Fruit fly (Drosophila melanogaster) whole organism, embryonic: ENCODE measurements around the gene yellow-e.

Source experiments
- Ada2b ChIP-seq: fragments of 200-800 bp; sonication (Bioruptor generic); IDR thresholded peaks from 2 replicates; pipeline ENCODE4 v1.3.6; 2022; ENCODE audit warnings: missing biosample characterization, missing genetic modification characterization
- CG12071 ChIP-seq: fragments of 200-800 bp; sonication (Bioruptor generic); optimal IDR thresholded peaks from 3 replicates; lab custom pipeline; 2018; ENCODE audit warnings: missing biosample characterization, mild to moderate bottlenecking, missing genetic modification characterization
- CG12219 ChIP-seq: fragments of 200-800 bp; sonication (Bioruptor generic); optimal IDR thresholded peaks from 3 replicates; lab custom pipeline; 2018; ENCODE audit warnings: missing biosample characterization, mild to moderate bottlenecking, missing genetic modification characterization
- CG12769 ChIP-seq: fragments of 200-800 bp; sonication (Bioruptor generic); optimal IDR thresholded peaks from 2 replicates; lab custom pipeline; 2019; ENCODE audit warnings: missing biosample characterization, mild to moderate bottlenecking, missing genetic modification characterization, moderate library complexity
- CG13296 ChIP-seq: fragments of 200-800 bp; sonication (Bioruptor generic); optimal IDR thresholded peaks from 3 replicates; lab custom pipeline; 2018; ENCODE audit warnings: missing biosample characterization, mild to moderate bottlenecking, missing genetic modification characterization
- CG14441 ChIP-seq: fragments of 200-800 bp; sonication (Bioruptor generic); IDR thresholded peaks from 2 replicates; pipeline ENCODE4 v1.3.6; 2022; ENCODE audit warnings: missing biosample characterization, missing genetic modification characterization
- CG16863 ChIP-seq: fragments of 200-800 bp; sonication (Bioruptor generic); optimal IDR thresholded peaks from 3 replicates; lab custom pipeline; 2016; ENCODE audit warnings: missing biosample characterization, missing genetic modification characterization
- CG17361 ChIP-seq: fragments of 200-800 bp; sonication (Bioruptor generic); IDR thresholded peaks from 3 replicates; pipeline ENCODE4 v1.3.6; 2022; ENCODE audit warnings: missing biosample characterization, missing genetic modification characterization
- CG17385 ChIP-seq: fragments of 200-800 bp; sonication (Bioruptor generic); optimal IDR thresholded peaks from 3 replicates; lab custom pipeline; 2018; ENCODE audit warnings: missing biosample characterization, mild to moderate bottlenecking, missing genetic modification characterization
- CG2199 ChIP-seq: fragments of 200-800 bp; sonication (Bioruptor generic); IDR thresholded peaks from 3 replicates; pipeline ENCODE4 v1.3.6; 2022; ENCODE audit warnings: missing biosample characterization, missing genetic modification characterization
- CG2202 ChIP-seq: fragments of 200-800 bp; sonication (Bioruptor generic); optimal IDR thresholded peaks from 2 replicates; lab custom pipeline; 2018; ENCODE audit warnings: missing biosample characterization, mild to moderate bottlenecking, missing genetic modification characterization
- CG32767 ChIP-seq: fragments of 200-800 bp; sonication (Bioruptor generic); IDR thresholded peaks from 2 replicates; pipeline ENCODE4 v1.3.6; 2022; ENCODE audit warnings: missing biosample characterization, missing genetic modification characterization
- CG6254 ChIP-seq: fragments of 200-800 bp; sonication (Bioruptor generic); optimal IDR thresholded peaks from 3 replicates; lab custom pipeline; 2017; ENCODE audit warnings: mild to moderate bottlenecking, missing biosample characterization, missing genetic modification reagents, missing genetic modification characterization
- CG6654 ChIP-seq: fragments of 200-800 bp; sonication (Bioruptor generic); optimal IDR thresholded peaks from 2 replicates; lab custom pipeline; 2017; ENCODE audit warnings: missing biosample characterization, mild to moderate bottlenecking, missing genetic modification characterization
- CG7839 ChIP-seq: fragments of 200-800 bp; sonication (Bioruptor generic); optimal IDR thresholded peaks from 3 replicates; lab custom pipeline; 2018; ENCODE audit warnings: missing biosample characterization, mild to moderate bottlenecking, missing genetic modification characterization, moderate library complexity
- CG8290 ChIP-seq, 3 experiments: fragments of 200-800 bp; sonication (Bioruptor generic); optimal IDR thresholded peaks; 2 replicates each; lab custom pipeline; 2016 to 2019; ENCODE audit warnings: missing biosample characterization in 3 of 3, missing genetic modification characterization in 3 of 3, mild to moderate bottlenecking in 2 of 3, moderate library complexity in 1 of 3
- CG8924 ChIP-seq: fragments of 200-800 bp; optimal IDR thresholded peaks from 3 replicates; lab custom pipeline; 2019; ENCODE audit warnings: missing biosample characterization, mild to moderate bottlenecking, missing genetic modification characterization, moderate library complexity
- CG9215 ChIP-seq: fragments of 200-800 bp; sonication (Bioruptor generic); IDR thresholded peaks from 2 replicates; pipeline ENCODE4 v1.3.6; 2022; ENCODE audit warnings: missing biosample characterization, missing genetic modification characterization
- Chrac-16 ChIP-seq: fragments of 200-800 bp; sonication (Bioruptor generic); optimal IDR thresholded peaks from 3 replicates; lab custom pipeline; 2016; ENCODE audit warnings: missing biosample characterization, missing genetic modification characterization
- CoRest ChIP-seq: fragments of 200-800 bp; sonication (Bioruptor generic); optimal IDR thresholded peaks from 3 replicates; lab custom pipeline; 2018; ENCODE audit warnings: missing biosample characterization, mild to moderate bottlenecking, missing genetic modification characterization, moderate library complexity
- D19A ChIP-seq: fragments of 200-800 bp; optimal IDR thresholded peaks from 3 replicates; lab custom pipeline; 2019; ENCODE audit warnings: missing biosample characterization, mild to moderate bottlenecking, missing genetic modification characterization, moderate library complexity
- Elba2 ChIP-seq: fragments of 200-800 bp; sonication (Bioruptor generic); optimal IDR thresholded peaks from 3 replicates; lab custom pipeline; 2016; ENCODE audit warnings: missing biosample characterization, missing genetic modification characterization
- Ets65A ChIP-seq: fragments of 200-800 bp; sonication (Bioruptor generic); peaks from one replicate; lab custom pipeline; 2016; ENCODE audit warnings: missing biosample characterization, missing genetic modification characterization
- Fer2 ChIP-seq: fragments of 200-800 bp; sonication (Bioruptor generic); optimal IDR thresholded peaks from 2 replicates; lab custom pipeline; 2018; ENCODE audit warnings: missing biosample characterization, mild to moderate bottlenecking, missing genetic modification characterization, moderate library complexity
- Fer3 ChIP-seq: fragments of 200-800 bp; sonication (Bioruptor generic); optimal IDR thresholded peaks from 2 replicates; lab custom pipeline; 2018; ENCODE audit warnings: missing biosample characterization, mild to moderate bottlenecking, missing genetic modification characterization, moderate library complexity
- Hr3 ChIP-seq: fragments of 200-800 bp; sonication (Bioruptor generic); optimal IDR thresholded peaks from 3 replicates; lab custom pipeline; 2016; ENCODE audit warnings: missing biosample characterization, missing genetic modification characterization
- Meics ChIP-seq: fragments of 200-800 bp; sonication (Bioruptor generic); optimal IDR thresholded peaks from 2 replicates; lab custom pipeline; 2017; ENCODE audit warnings: missing biosample characterization, mild to moderate bottlenecking, missing genetic modification characterization
- Poxn ChIP-seq: fragments of 200-800 bp; sonication (Bioruptor generic); IDR thresholded peaks from 2 replicates; pipeline ENCODE4 v1.3.6; 2022; ENCODE audit warnings: missing biosample characterization, missing genetic modification characterization
- Sox100B ChIP-seq: fragments of 200-800 bp; sonication (Bioruptor generic); optimal IDR thresholded peaks from 3 replicates; lab custom pipeline; 2018; ENCODE audit warnings: missing biosample characterization, mild to moderate bottlenecking, missing genetic modification characterization
- Sry-β ChIP-seq: fragments of 200-800 bp; sonication (Bioruptor generic); optimal IDR thresholded peaks from 2 replicates; lab custom pipeline; 2018; ENCODE audit warnings: missing biosample characterization, mild to moderate bottlenecking, missing genetic modification characterization, moderate library complexity
- Taf1 ChIP-seq: fragments of 200-800 bp; sonication (Bioruptor generic); IDR thresholded peaks from 2 replicates; pipeline ENCODE4 v1.3.6; 2022; ENCODE audit warnings: missing biosample characterization, missing genetic modification characterization
- Vsx1 ChIP-seq: fragments of 200-800 bp; sonication (Bioruptor generic); optimal IDR thresholded peaks from 2 replicates; lab custom pipeline; 2017; ENCODE audit warnings: missing biosample characterization, mild to moderate bottlenecking, missing genetic modification characterization, missing genetic modification reagents
- ab ChIP-seq: fragments of 200-800 bp; sonication (Bioruptor generic); optimal IDR thresholded peaks from 2 replicates; lab custom pipeline; 2016; ENCODE audit warnings: missing biosample characterization, missing genetic modification characterization
- ara ChIP-seq: fragments of 200-800 bp; sonication (Bioruptor generic); IDR thresholded peaks from 2 replicates; pipeline ENCODE4 v1.3.6; 2022; ENCODE audit warnings: missing biosample characterization, missing genetic modification characterization
- bbx ChIP-seq: fragments of 200-800 bp; sonication (Bioruptor generic); IDR thresholded peaks from 2 replicates; pipeline ENCODE4 v1.3.6; 2022; ENCODE audit warnings: missing biosample characterization, missing genetic modification characterization; ENCODE audit not compliant: partially characterized antibody
- btn ChIP-seq: fragments of 200-800 bp; sonication (Bioruptor generic); optimal IDR thresholded peaks from 2 replicates; lab custom pipeline; 2016; ENCODE audit warnings: missing biosample characterization, missing genetic modification characterization
- chinmo ChIP-seq: fragments of 200-800 bp; sonication (Bioruptor generic); IDR thresholded peaks from 4 replicates; pipeline ENCODE4 v1.3.6; 2022; ENCODE audit warnings: missing biosample characterization, missing genetic modification characterization; ENCODE audit not compliant: partially characterized antibody
- ci ChIP-seq: fragments of 200-800 bp; sonication (Bioruptor generic); IDR thresholded peaks from 3 replicates; pipeline ENCODE4 v1.3.6; 2022; ENCODE audit warnings: missing biosample characterization, missing genetic modification characterization
- crol ChIP-seq: fragments of 200-800 bp; sonication (Bioruptor generic); IDR thresholded peaks from 2 replicates; pipeline ENCODE4 v1.3.6; 2022; ENCODE audit warnings: missing biosample characterization, missing genetic modification characterization
- esg ChIP-seq: fragments of 200-800 bp; sonication (Bioruptor generic); conservative IDR thresholded peaks from 2 replicates; pipeline ENCODE4 v1.3.6; 2022; ENCODE audit warnings: missing biosample characterization, missing genetic modification characterization
- jing ChIP-seq: fragments of 200-800 bp; sonication (Bioruptor generic); optimal IDR thresholded peaks from 2 replicates; lab custom pipeline; 2018; ENCODE audit warnings: missing biosample characterization, mild to moderate bottlenecking, missing genetic modification characterization
- lab ChIP-seq: fragments of 200-800 bp; sonication (Bioruptor generic); optimal IDR thresholded peaks from 3 replicates; lab custom pipeline; 2017; ENCODE audit warnings: missing biosample characterization, missing genetic modification characterization, mild to moderate bottlenecking, moderate library complexity, missing genetic modification reagents
- peb ChIP-seq: fragments of 200-800 bp; sonication (Bioruptor generic); IDR thresholded peaks from 2 replicates; pipeline ENCODE4 v1.3.6; 2022; ENCODE audit warnings: missing biosample characterization, missing genetic modification characterization
- pita ChIP-seq: fragments of 200-800 bp; sonication (Bioruptor generic); optimal IDR thresholded peaks from 2 replicates; lab custom pipeline; 2017; ENCODE audit warnings: missing biosample characterization, mild to moderate bottlenecking, missing genetic modification characterization
- sc ChIP-seq, 3 experiments: fragments of >200 bp in 2 of 3; fragments of 200-800 bp in 1 of 3; sonication (Bioruptor generic) in 1 of 3; optimal IDR thresholded peaks; 2 replicates in 2 of 3; 3 replicates in 1 of 3; lab custom pipeline; 2017; ENCODE audit warnings: mild to moderate bottlenecking in 1 of 3, missing biosample characterization in 1 of 3, missing genetic modification characterization in 1 of 3, missing genetic modification reagents in 1 of 3
- schlank ChIP-seq: fragments of 200-800 bp; sonication (Bioruptor generic); optimal IDR thresholded peaks from 2 replicates; lab custom pipeline; 2018; ENCODE audit warnings: missing biosample characterization, mild to moderate bottlenecking, missing genetic modification characterization
- sens ChIP-seq: fragments of 200-800 bp; sonication (Bioruptor generic); peaks from one replicate; lab custom pipeline; 2016; ENCODE audit warnings: missing biosample characterization, missing genetic modification characterization
- shn ChIP-seq: fragments of 200-800 bp; sonication (Bioruptor generic); optimal IDR thresholded peaks from 3 replicates; lab custom pipeline; 2016; ENCODE audit warnings: missing biosample characterization, missing genetic modification characterization
- slou ChIP-seq: fragments of 200-800 bp; sonication (Bioruptor generic); optimal IDR thresholded peaks from 3 replicates; lab custom pipeline; 2016; ENCODE audit warnings: missing biosample characterization, missing genetic modification characterization
- tio ChIP-seq: fragments of 200-800 bp; sonication (Bioruptor generic); optimal IDR thresholded peaks from 2 replicates; lab custom pipeline; 2017; ENCODE audit warnings: missing biosample characterization, missing genetic modification characterization, inconsistent platforms
- vvl ChIP-seq: fragments of 200-800 bp; sonication (Bioruptor generic); IDR thresholded peaks from 2 replicates; pipeline ENCODE4 v1.3.6; 2022; ENCODE audit warnings: missing biosample characterization, missing genetic modification characterization
- wor ChIP-seq: fragments of 200-800 bp; sonication (Bioruptor generic); IDR thresholded peaks from 2 replicates; pipeline ENCODE4 v1.3.6; 2022; ENCODE audit warnings: missing biosample characterization, missing genetic modification characterization

Gene yellow-e

dm6 chr3R:13446489-13446888 lies 31.4 kb upstream of the yellow-e start (continued):
- TF ChIP-seq CG14441 (GFP tag; lab: Robert Waterston, UW), result 0 out of 2 replicates have a peak, but pooled peaks have one; percentile 23
- TF ChIP-seq Poxn (GFP tag; lab: Robert Waterston, UW), result no peak
- peak; percentile 42 for TF ChIP-seq Fer3 (tag; lab: Kevin White, UChicago)
- no peak for TF ChIP-seq Ada2b (GFP tag; lab: Robert Waterston, UW)
- TF ChIP-seq schlank (tag; lab: Kevin White, UChicago), result no peak
- TF ChIP-seq CG13296 (GFP tag; lab: Kevin White, UChicago), result peak; percentile 13
- peak; percentile 18 for TF ChIP-seq CG6254 (GFP tag; lab: Kevin White, UChicago)
- TF ChIP-seq wor (GFP tag; lab: Robert Waterston, UW), result no peak
- no peak for TF ChIP-seq Fer2 (tag; lab: Kevin White, UChicago)
- no peak for TF ChIP-seq pita
- peak; percentile 68 for TF ChIP-seq sens (GFP tag; lab: Kevin White, UChicago)
- TF ChIP-seq esg (GFP tag; lab: Robert Waterston, UW), result no peak; the same call in 1 of the 2 replicates
- no peak for TF ChIP-seq CG12219
- TF ChIP-seq CG32767 (GFP tag; lab: Robert Waterston, UW), result no peak
- TF ChIP-seq Sox100B (GFP tag; lab: Kevin White, UChicago), result peak; percentile 34
- TF ChIP-seq CG8924, result peak; percentile 59
- TF ChIP-seq jing (GFP tag; lab: Kevin White, UChicago), result no peak
- no peak for TF ChIP-seq Elba2 (GFP tag; lab: Kevin White, UChicago)
- TF ChIP-seq Chrac-16, result peak; percentile 5
- TF ChIP-seq CG9215 (GFP tag; lab: Robert Waterston, UW), result 0 out of 2 replicates have a peak, but pooled peaks have one; percentile 15
- peak; percentile 74 for TF ChIP-seq CG7839
- peak; percentile 80 for TF ChIP-seq CG17361
- TF ChIP-seq Meics (GFP tag; lab: Kevin White, UChicago), result peak; percentile 59
- no peak for TF ChIP-seq bbx (GFP tag; lab: Robert Waterston, UW)
- TF ChIP-seq ab (GFP tag; lab: Kevin White, UChicago), result no peak
- no peak for TF ChIP-seq shn (GFP tag; lab: Kevin White, UChicago)
- TF ChIP-seq ara (GFP tag; lab: Robert Waterston, UW), result no peak
- no peak for TF ChIP-seq crol (GFP tag; lab: Robert Waterston, UW)
- TF ChIP-seq CG17385 (GFP tag; lab: Kevin White, UChicago), result peak; percentile 34
- TF ChIP-seq btn, result no peak
- peak; percentile 78 for TF ChIP-seq CoRest (tag; lab: Kevin White, UChicago)
- no peak for TF ChIP-seq sc (optimal IDR thresholded peaks at IDR 0.05; lab: Kevin White, UChicago)
- TF ChIP-seq sc (GFP tag; optimal IDR thresholded peaks at IDR 0.05; lab: Kevin White, UChicago), result peak; percentile 8
- no peak for TF ChIP-seq peb
- peak; percentile 43 for TF ChIP-seq tio
- TF ChIP-seq D19A (tag; lab: Kevin White, UChicago), result peak; percentile 15
- peak; percentile 21 for TF ChIP-seq CG2202 (tag; lab: Kevin White, UChicago)
- TF ChIP-seq Taf1 (GFP tag; lab: Robert Waterston, UW), result 0 out of 2 replicates have a peak, but pooled peaks have one; percentile 20
- TF ChIP-seq Hr3 (GFP tag; lab: Kevin White, UChicago), result peak; percentile 28
- TF ChIP-seq, all 482 proteins: peak for 135

- TF ChIP-seq Vsx1 (GFP tag; lab: Kevin White, UChicago), result no peak
- TF ChIP-seq Sry-β (GFP tag; lab: Kevin White, UChicago), result no peak
- no peak for TF ChIP-seq CG6654 (GFP tag; lab: Kevin White, UChicago)
- peak; percentile 37 for TF ChIP-seq CG12769
- TF ChIP-seq chinmo, result peak; percentile 68; the same call in 2 of the 4 replicates
- no peak for TF ChIP-seq slou (GFP tag; lab: Kevin White, UChicago)
- TF ChIP-seq vvl (GFP tag; lab: Robert Waterston, UW), result 0 out of 2 replicates have a peak, but pooled peaks have one; percentile 27
- peak; percentile 52 for TF ChIP-seq CG12071 (GFP tag; lab: Kevin White, UChicago)
- TF ChIP-seq ci, result 0 out of 3 replicates have a peak, but pooled peaks have one; percentile 10
- TF ChIP-seq CG16863 (GFP tag; lab: Kevin White, UChicago), result no peak
- TF ChIP-seq CG8290 (GFP tag; optimal IDR thresholded peaks at IDR 0.05; lab: Kevin White, UChicago), result no peak
- peak in 1 of 2 experiments; percentile 55 for TF ChIP-seq CG8290 (tag; optimal IDR thresholded peaks at IDR 0.05; lab: Kevin White, UChicago)
- peak; percentile 9 for TF ChIP-seq lab
- peak; percentile 76; the same call in 1 of the 3 replicates for TF ChIP-seq CG2199 (GFP tag; lab: Robert Waterston, UW)
- TF ChIP-seq Ets65A, result peak; percentile 51
Observed at dm6 chr3R:13446048-13446447, 31.0 kb upstream of the yellow-e start.
